Worm (Caenorhabditis elegans): ENCODE data around the gene nfyc-1.

ce11 chrII:41914-42313 is 1.8 kb upstream of the nfyc-1 start, which contains the start of gene F23F1.10:
- TF ChIP-seq ceh-34 (tag; optimal IDR thresholded peaks at IDR 0.05) (no peak), ztf-16 (tag; optimal IDR thresholded peaks at IDR 0.05) (no peak)
